Fruit fly (Drosophila melanogaster) whole organism, prepupa: ENCODE measurements around the gene Cdc37.
A peak's percentile ranks its signal among the peaks of the same experiment; 100 is the strongest.

Experiments
- Blimp-1 ChIP-seq: fragments of 200-800 bp; sonication (Bioruptor generic); optimal IDR thresholded peaks from 3 replicates; lab custom pipeline; 2017; ENCODE audit warnings: missing biosample characterization, missing genetic modification characterization, mild to moderate bottlenecking, moderate library complexity, missing genetic modification reagents
- CG10631 ChIP-seq: fragments of 200-800 bp; sonication (Bioruptor generic); optimal IDR thresholded peaks from 2 replicates; lab custom pipeline; 2016; ENCODE audit warnings: missing biosample characterization, missing genetic modification characterization
- CG11294 ChIP-seq: fragments of 200-800 bp; sonication (Bioruptor generic); IDR thresholded peaks from 2 replicates; pipeline ENCODE4 v1.3.6; 2022; ENCODE audit warnings: missing biosample characterization, missing genetic modification characterization
- CG1621 ChIP-seq: fragments of 200-800 bp; sonication (Bioruptor generic); optimal IDR thresholded peaks from 3 replicates; lab custom pipeline; 2018; ENCODE audit warnings: missing biosample characterization, mild to moderate bottlenecking, missing genetic modification characterization
- CG16779 ChIP-seq: fragments of 200-800 bp; sonication (Bioruptor generic); optimal IDR thresholded peaks from 3 replicates; lab custom pipeline; 2017; ENCODE audit warnings: missing biosample characterization, mild to moderate bottlenecking, missing genetic modification characterization
- CG3032 ChIP-seq: fragments of 200-800 bp; optimal IDR thresholded peaks from 2 replicates; lab custom pipeline; 2019; ENCODE audit warnings: missing biosample characterization, mild to moderate bottlenecking, missing genetic modification characterization, moderate library complexity
- CG3919 ChIP-seq: fragments of 200-800 bp; sonication (Bioruptor generic); optimal IDR thresholded peaks from 3 replicates; lab custom pipeline; 2016; ENCODE audit warnings: missing biosample characterization, missing genetic modification characterization
- CG6792 ChIP-seq: fragments of 200-800 bp; sonication (Bioruptor generic); optimal IDR thresholded peaks from 3 replicates; lab custom pipeline; 2016; ENCODE audit warnings: missing biosample characterization, missing genetic modification characterization
- CG8119 ChIP-seq: fragments of 200-800 bp; sonication (Bioruptor generic); IDR thresholded peaks from 3 replicates; pipeline ENCODE4 v1.3.6; 2022; ENCODE audit warnings: missing biosample characterization, missing genetic modification characterization
- CG8319 ChIP-seq: fragments of 200-800 bp; sonication (Bioruptor generic); optimal IDR thresholded peaks from 3 replicates; lab custom pipeline; 2016; ENCODE audit warnings: missing biosample characterization, missing genetic modification characterization
- CG8632 ChIP-seq: fragments of 200-800 bp; sonication (Bioruptor generic); optimal IDR thresholded peaks from 3 replicates; lab custom pipeline; 2016; ENCODE audit warnings: missing biosample characterization, missing genetic modification characterization
- CG9139 ChIP-seq: fragments of 200-800 bp; sonication (Bioruptor generic); optimal IDR thresholded peaks from 3 replicates; lab custom pipeline; 2017; ENCODE audit warnings: missing biosample characterization, mild to moderate bottlenecking, missing genetic modification characterization
- Eip75B ChIP-seq: fragments of 200-800 bp; sonication (Bioruptor generic); optimal IDR thresholded peaks from 3 replicates; lab custom pipeline; 2016; ENCODE audit warnings: missing biosample characterization, missing genetic modification characterization
- Eip93F ChIP-seq: fragments of 200-800 bp; sonication (Bioruptor generic); optimal IDR thresholded peaks from 2 replicates; lab custom pipeline; 2016; ENCODE audit warnings: missing biosample characterization, mild to moderate bottlenecking, missing genetic modification characterization
- Ets96B ChIP-seq: fragments of 200-800 bp; optimal IDR thresholded peaks from 2 replicates; lab custom pipeline; 2019; ENCODE audit warnings: missing biosample characterization, mild to moderate bottlenecking, missing genetic modification characterization, moderate library complexity
- Gug ChIP-seq: fragments of 200-800 bp; sonication (Bioruptor generic); IDR thresholded peaks from 2 replicates; pipeline ENCODE4 v1.3.6; 2022; ENCODE audit warnings: missing biosample characterization, missing genetic modification characterization
- Hr38 ChIP-seq: sonication (Bioruptor generic); optimal IDR thresholded peaks from 2 replicates; lab custom pipeline; 2016; ENCODE audit warnings: missing biosample characterization, missing genetic modification characterization
- Hr39 ChIP-seq: fragments of 200-800 bp; sonication (Bioruptor generic); optimal IDR thresholded peaks from 2 replicates; lab custom pipeline; 2016; ENCODE audit warnings: missing biosample characterization, missing genetic modification characterization
- Lpt ChIP-seq: fragments of 200-800 bp; sonication (Bioruptor generic); optimal IDR thresholded peaks from 3 replicates; lab custom pipeline; 2016; ENCODE audit warnings: missing biosample characterization, missing genetic modification characterization
- OdsH ChIP-seq: fragments of 200-800 bp; sonication (Bioruptor generic); optimal IDR thresholded peaks from 3 replicates; lab custom pipeline; 2016; ENCODE audit warnings: missing biosample characterization, missing genetic modification characterization
- Smox ChIP-seq: fragments of 200-800 bp; sonication (Bioruptor generic); optimal IDR thresholded peaks from 3 replicates; lab custom pipeline; 2016; ENCODE audit warnings: missing biosample characterization, missing genetic modification characterization
- Sox15 ChIP-seq: fragments of 200-800 bp; sonication (Bioruptor generic); optimal IDR thresholded peaks from 3 replicates; lab custom pipeline; 2016; ENCODE audit warnings: missing biosample characterization, missing genetic modification characterization
- acj6 ChIP-seq: fragments of 200-800 bp; sonication (Bioruptor generic); optimal IDR thresholded peaks from 3 replicates; lab custom pipeline; 2016; ENCODE audit warnings: missing biosample characterization, missing genetic modification characterization
- cyc ChIP-seq: fragments of 200-800 bp; sonication (Bioruptor generic); optimal IDR thresholded peaks from 3 replicates; lab custom pipeline; 2016; ENCODE audit warnings: missing biosample characterization, missing genetic modification characterization
- dac ChIP-seq: fragments of 200-800 bp; sonication (Bioruptor generic); optimal IDR thresholded peaks from 2 replicates; lab custom pipeline; 2017; ENCODE audit warnings: missing biosample characterization, mild to moderate bottlenecking, missing genetic modification characterization
- dsx ChIP-seq: fragments of 200-800 bp; optimal IDR thresholded peaks from 3 replicates; lab custom pipeline; 2019; ENCODE audit warnings: missing biosample characterization, mild to moderate bottlenecking, missing genetic modification characterization, moderate library complexity; ENCODE audit not compliant: poor library complexity, severe bottlenecking
- esn ChIP-seq: fragments of 200-800 bp; sonication (Bioruptor generic); optimal IDR thresholded peaks from 2 replicates; lab custom pipeline; 2016; ENCODE audit warnings: missing biosample characterization, mild to moderate bottlenecking, missing genetic modification characterization, moderate library complexity
- fd59A ChIP-seq: fragments of 200-800 bp; sonication (Bioruptor generic); optimal IDR thresholded peaks from 2 replicates; lab custom pipeline; 2017; ENCODE audit warnings: missing biosample characterization, mild to moderate bottlenecking, missing genetic modification characterization, missing genetic modification reagents
- fkh ChIP-seq: fragments of 200-800 bp; sonication (Bioruptor generic); optimal IDR thresholded peaks from 3 replicates; lab custom pipeline; 2017; ENCODE audit warnings: missing biosample characterization, mild to moderate bottlenecking, missing genetic modification characterization, moderate library complexity
- lz ChIP-seq: fragments of 200-800 bp; sonication (Bioruptor generic); optimal IDR thresholded peaks from 3 replicates; lab custom pipeline; 2016; ENCODE audit warnings: missing biosample characterization, missing genetic modification characterization
- net ChIP-seq: fragments of 200-800 bp; sonication (Bioruptor generic); optimal IDR thresholded peaks from 3 replicates; lab custom pipeline; 2016; ENCODE audit warnings: missing biosample characterization, missing genetic modification characterization
- pdm3 ChIP-seq: fragments of 200-800 bp; sonication (Bioruptor generic); optimal IDR thresholded peaks from 3 replicates; lab custom pipeline; 2016; ENCODE audit warnings: missing biosample characterization, missing genetic modification characterization
- ss ChIP-seq, 2 experiments: fragments of 200-800 bp; sonication (Bioruptor generic); optimal IDR thresholded peaks; 2 replicates in 1 of 2; 3 replicates in 1 of 2; lab custom pipeline; 2017 to 2018; ENCODE audit warnings: mild to moderate bottlenecking in 2 of 2, missing biosample characterization in 2 of 2, missing genetic modification characterization in 2 of 2, moderate library complexity in 1 of 2
- svp ChIP-seq: fragments of 200-800 bp; sonication (Bioruptor generic); peaks from one replicate; lab custom pipeline; 2016; ENCODE audit warnings: missing biosample characterization, missing genetic modification characterization
- topi ChIP-seq: fragments of 200-800 bp; sonication (Bioruptor generic); optimal IDR thresholded peaks from 3 replicates; lab custom pipeline; 2016; ENCODE audit warnings: missing biosample characterization, missing genetic modification characterization
- vri ChIP-seq: fragments of 200-800 bp; sonication (Bioruptor generic); optimal IDR thresholded peaks from 3 replicates; lab custom pipeline; 2016; ENCODE audit warnings: missing biosample characterization, mild to moderate bottlenecking, missing genetic modification characterization

The Cdc37 gene

DNA sequence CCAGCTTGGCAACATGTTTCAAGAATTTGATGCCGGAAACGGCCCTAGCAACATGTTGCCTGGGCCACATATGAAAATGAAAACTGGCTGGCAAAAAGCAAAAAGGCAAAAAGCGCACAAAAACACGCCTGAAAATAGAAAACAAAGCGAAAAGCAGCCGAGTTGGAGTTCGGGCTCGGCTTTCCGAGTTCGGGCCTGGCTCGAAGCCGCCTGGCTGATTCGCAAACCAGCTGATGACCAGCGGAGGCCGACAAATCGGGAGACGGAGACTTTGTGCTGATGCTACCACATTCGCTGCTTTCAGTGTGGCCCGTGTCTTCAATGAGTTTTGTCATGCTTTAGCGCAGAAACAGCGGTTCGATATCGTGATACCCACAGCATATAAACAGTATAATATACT is 15.1 kb downstream of the Cdc37 start, which contains the start of gene GV1 (continued):
- TF ChIP-seq Eip93F (GFP tag; lab: Kevin White, UChicago) (peak; percentile 14), Smox (no peak), topi (GFP tag; lab: Kevin White, UChicago) (no peak), Gug (GFP tag; lab: Robert Waterston, UW) (0 out of 2 replicates have a peak, but pooled peaks have one; percentile 20), fd59A (GFP tag; lab: Kevin White, UChicago) (peak; percentile 53), Hr39 (GFP tag; lab: Kevin White, UChicago) (no peak), CG8319 (GFP tag; lab: Kevin White, UChicago) (no peak), ss (GFP tag; optimal IDR thresholded peaks at IDR 0.05; lab: Kevin White, UChicago) (peak; percentile 96 to 97), CG16779 (tag; lab: Kevin White, UChicago) (peak; percentile 90), pdm3 (no peak), Hr38 (GFP tag; lab: Kevin White, UChicago) (no peak), CG9139 (GFP tag; lab: Kevin White, UChicago) (peak; percentile 97), cyc (GFP tag; lab: Kevin White, UChicago) (no peak), CG8119 (GFP tag; lab: Robert Waterston, UW) (peak; percentile 86), dac (GFP tag; lab: Kevin White, UChicago) (no peak), Sox15 (no peak), OdsH (GFP tag; lab: Kevin White, UChicago) (no peak), CG10631 (GFP tag; lab: Kevin White, UChicago) (no peak), net (GFP tag; lab: Kevin White, UChicago) (peak; percentile 76), CG6792 (GFP tag; lab: Kevin White, UChicago) (peak; percentile 24)

DNA sequence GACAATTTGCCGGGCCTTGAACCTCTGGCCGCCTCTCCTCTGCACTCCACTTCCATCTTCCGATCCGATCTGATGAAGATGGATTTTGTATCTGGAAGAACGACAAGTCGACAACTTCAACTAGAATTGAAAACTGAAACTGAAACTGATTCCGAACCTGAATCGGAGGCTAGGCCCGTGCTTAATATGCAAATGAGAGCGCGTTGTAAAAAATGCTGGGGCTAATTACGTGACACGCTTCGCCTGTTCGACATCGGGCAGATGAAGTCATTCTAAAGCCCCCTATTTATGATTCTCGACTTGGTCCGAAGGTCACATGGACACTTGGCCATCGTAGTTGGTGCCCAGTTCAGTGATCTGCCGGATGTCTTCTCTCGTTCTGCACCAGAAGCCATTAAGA is 21.4 kb downstream of the Cdc37 start:
- TF ChIP-seq CG3032 (tag; lab: Kevin White, UChicago) (no peak), CG10631 (GFP tag; lab: Kevin White, UChicago) (no peak), pdm3 (no peak), CG8632 (no peak), acj6 (GFP tag; lab: Kevin White, UChicago) (no peak)

DNA sequence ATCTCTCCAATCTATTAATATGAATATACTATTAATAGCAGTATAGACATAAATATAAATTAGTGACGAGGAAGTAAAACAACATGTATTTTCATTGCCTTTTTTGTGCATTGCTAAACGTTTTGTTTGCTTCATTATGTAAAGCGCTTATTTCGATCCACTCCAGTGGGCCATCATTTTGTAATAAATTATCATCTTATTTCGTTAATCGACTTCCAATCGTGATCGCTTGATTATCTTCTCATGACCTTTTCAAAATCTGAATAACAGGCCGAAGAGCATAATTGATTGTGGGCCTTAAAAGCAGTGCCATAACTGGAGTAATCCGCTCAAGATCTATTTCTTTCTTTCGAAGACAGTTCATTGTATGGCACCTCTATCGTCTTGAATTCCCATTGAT is 22.2 kb downstream of the Cdc37 start:
- no peak for TF ChIP-seq Eip75B (GFP tag; lab: Kevin White, UChicago)
- TF ChIP-seq cyc (GFP tag; lab: Kevin White, UChicago): no peak
- no peak for TF ChIP-seq CG3919 (GFP tag; lab: Kevin White, UChicago)
- TF ChIP-seq CG8319 (GFP tag; lab: Kevin White, UChicago): no peak
- no peak for TF ChIP-seq Sox15
- TF ChIP-seq acj6 (GFP tag; lab: Kevin White, UChicago): no peak
- no peak for TF ChIP-seq Lpt (GFP tag; lab: Kevin White, UChicago)
- no peak for TF ChIP-seq Hr38 (GFP tag; lab: Kevin White, UChicago)
- no peak for TF ChIP-seq CG8632
- TF ChIP-seq CG10631 (GFP tag; lab: Kevin White, UChicago): no peak
- TF ChIP-seq CG9139 (GFP tag; lab: Kevin White, UChicago): no peak
- no peak for TF ChIP-seq Blimp-1
- no peak for TF ChIP-seq vri
- TF ChIP-seq net (GFP tag; lab: Kevin White, UChicago): no peak

DNA sequence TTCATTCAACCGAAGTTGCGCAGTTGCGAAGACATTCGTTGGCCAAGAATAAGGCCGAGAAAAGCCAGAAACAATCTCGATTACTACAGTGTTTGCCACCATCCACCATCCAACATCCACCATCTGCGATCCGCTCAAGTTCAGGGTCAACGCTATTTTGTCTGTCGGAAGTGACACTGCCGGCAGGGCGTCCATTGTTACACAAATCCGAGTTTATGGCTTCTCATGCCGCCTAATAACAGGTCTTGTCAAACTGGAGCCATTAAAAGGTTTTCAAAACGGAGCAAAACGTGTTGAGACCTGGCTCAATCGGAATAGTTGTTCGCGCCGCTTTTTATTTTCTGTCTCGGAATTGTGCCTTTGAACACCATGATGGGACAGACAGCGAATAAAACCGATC is 23.6 kb downstream of the Cdc37 start:
- TF ChIP-seq CG11294 (GFP tag; lab: Robert Waterston, UW) (no peak), svp (GFP tag; lab: Kevin White, UChicago) (peak; percentile 11), fkh (GFP tag; lab: Kevin White, UChicago) (no peak), Ets96B (no peak), CG1621 (tag; lab: Kevin White, UChicago) (peak; percentile 1), esn (no peak), dsx (GFP tag; lab: Kevin White, UChicago) (peak; percentile 59), pdm3 (no peak), lz (no peak)
